Fruit fly (Drosophila melanogaster) whole organism, embryonic: ENCODE results near the gene CG17154.

Experiments
- Abd-B ChIP-seq: fragments of 200-800 bp; sonication (Bioruptor generic); optimal IDR thresholded peaks from 2 replicates; lab custom pipeline; 2018; ENCODE audit warnings: missing biosample characterization, mild to moderate bottlenecking, missing genetic modification characterization, moderate library complexity
- Aef1 ChIP-seq: fragments of 200-800 bp; sonication (Bioruptor generic); IDR thresholded peaks from 3 replicates; pipeline ENCODE4 v1.3.6; 2022; ENCODE audit warnings: missing biosample characterization, missing genetic modification characterization
- Asciz ChIP-seq: fragments of 200-800 bp; sonication (Bioruptor generic); optimal IDR thresholded peaks from 2 replicates; lab custom pipeline; 2017; ENCODE audit warnings: missing biosample characterization, mild to moderate bottlenecking, missing genetic modification characterization, missing genetic modification reagents
- Atf-2 ChIP-seq: fragments of 200-800 bp; sonication (Bioruptor generic); optimal IDR thresholded peaks from 2 replicates; lab custom pipeline; 2016; ENCODE audit warnings: missing biosample characterization, missing genetic modification characterization
- CG10274 ChIP-seq: fragments of 200-800 bp; sonication (Bioruptor generic); optimal IDR thresholded peaks from 3 replicates; lab custom pipeline; 2017; ENCODE audit warnings: missing biosample characterization, mild to moderate bottlenecking, missing genetic modification characterization
- CG11504 ChIP-seq: fragments of 200-800 bp; sonication (Bioruptor generic); optimal IDR thresholded peaks from 3 replicates; lab custom pipeline; 2019; ENCODE audit warnings: missing biosample characterization, mild to moderate bottlenecking, missing genetic modification characterization, moderate library complexity
- CG11723 ChIP-seq: fragments of 200-800 bp; sonication (Bioruptor generic); optimal IDR thresholded peaks from 2 replicates; lab custom pipeline; 2017; ENCODE audit warnings: missing biosample characterization, mild to moderate bottlenecking, missing genetic modification characterization
- CG12299 ChIP-seq: fragments of 200-800 bp; sonication (Bioruptor generic); optimal IDR thresholded peaks from 2 replicates; lab custom pipeline; 2018; ENCODE audit warnings: missing biosample characterization, mild to moderate bottlenecking, missing genetic modification characterization
- CG13894 ChIP-seq: fragments of 200-800 bp; sonication (Bioruptor generic); optimal IDR thresholded peaks from 3 replicates; lab custom pipeline; 2018; ENCODE audit warnings: missing biosample characterization, mild to moderate bottlenecking, missing genetic modification characterization, moderate library complexity
- CG14667 ChIP-seq: fragments of 200-800 bp; sonication (Bioruptor generic); IDR thresholded peaks from 2 replicates; pipeline ENCODE4 v1.3.6; 2022; ENCODE audit warnings: missing biosample characterization, missing genetic modification characterization
- CG15269 ChIP-seq: fragments of 200-800 bp; sonication (Bioruptor generic); optimal IDR thresholded peaks from 2 replicates; lab custom pipeline; 2018; ENCODE audit warnings: missing biosample characterization, mild to moderate bottlenecking, missing genetic modification characterization, moderate library complexity
- CG18262 ChIP-seq: fragments of 200-800 bp; optimal IDR thresholded peaks from 3 replicates; lab custom pipeline; 2019; ENCODE audit warnings: missing biosample characterization, mild to moderate bottlenecking, missing genetic modification characterization, moderate library complexity
- CG3065 ChIP-seq: fragments of 200-800 bp; sonication (Bioruptor generic); optimal IDR thresholded peaks from 2 replicates; lab custom pipeline; 2016; ENCODE audit warnings: missing biosample characterization, missing genetic modification characterization
- CG31388 ChIP-seq: fragments of 200-800 bp; sonication (Bioruptor generic); optimal IDR thresholded peaks from 2 replicates; lab custom pipeline; 2016; ENCODE audit warnings: missing biosample characterization, missing genetic modification characterization
- CG3163 ChIP-seq: fragments of 200-800 bp; sonication (Bioruptor generic); optimal IDR thresholded peaks from 3 replicates; lab custom pipeline; 2016; ENCODE audit warnings: missing biosample characterization, missing genetic modification characterization
- CG32532 ChIP-seq: fragments of 200-800 bp; sonication (Bioruptor generic); IDR thresholded peaks from 2 replicates; pipeline ENCODE4 v1.3.6; 2022; ENCODE audit warnings: missing biosample characterization, missing genetic modification characterization
- CG34376 ChIP-seq: fragments of 200-800 bp; sonication (Bioruptor generic); optimal IDR thresholded peaks from 2 replicates; lab custom pipeline; 2018; ENCODE audit warnings: missing biosample characterization, mild to moderate bottlenecking, missing genetic modification characterization
- CG4424 ChIP-seq: fragments of 200-800 bp; sonication (Bioruptor generic); optimal IDR thresholded peaks from 3 replicates; lab custom pipeline; 2016; ENCODE audit warnings: missing biosample characterization, missing genetic modification characterization
- CG4820 ChIP-seq: fragments of 200-800 bp; sonication (Bioruptor generic); optimal IDR thresholded peaks from 3 replicates; lab custom pipeline; 2016; ENCODE audit warnings: missing biosample characterization, missing genetic modification characterization
- CG5245 ChIP-seq: fragments of 200-800 bp; sonication (Bioruptor generic); optimal IDR thresholded peaks from 3 replicates; lab custom pipeline; 2016; ENCODE audit warnings: missing biosample characterization, missing genetic modification characterization
- CG6791 ChIP-seq: fragments of 200-800 bp; sonication (Bioruptor generic); IDR thresholded peaks from 3 replicates; pipeline ENCODE4 v1.3.6; 2022; ENCODE audit warnings: missing biosample characterization, missing genetic modification characterization; ENCODE audit not compliant: partially characterized antibody
- CG6813 ChIP-seq: fragments of 200-800 bp; sonication (Bioruptor generic); optimal IDR thresholded peaks from 2 replicates; lab custom pipeline; 2017; ENCODE audit warnings: missing biosample characterization, missing genetic modification characterization, mild to moderate bottlenecking, moderate library complexity, missing genetic modification reagents
- CG7556 ChIP-seq: fragments of 200-800 bp; sonication (Bioruptor generic); optimal IDR thresholded peaks from 2 replicates; lab custom pipeline; 2017; ENCODE audit warnings: missing biosample characterization, mild to moderate bottlenecking, missing genetic modification characterization
- CG8388 ChIP-seq: fragments of 200-800 bp; sonication (Bioruptor generic); optimal IDR thresholded peaks from 2 replicates; lab custom pipeline; 2019; ENCODE audit warnings: missing biosample characterization, mild to moderate bottlenecking, missing genetic modification characterization, moderate library complexity
- CoRest ChIP-seq: fragments of 200-800 bp; sonication (Bioruptor generic); optimal IDR thresholded peaks from 3 replicates; lab custom pipeline; 2018; ENCODE audit warnings: missing biosample characterization, mild to moderate bottlenecking, missing genetic modification characterization, moderate library complexity
- D19B ChIP-seq: fragments of 200-800 bp; sonication (Bioruptor generic); optimal IDR thresholded peaks from 2 replicates; lab custom pipeline; 2017; ENCODE audit warnings: missing biosample characterization, mild to moderate bottlenecking, missing genetic modification characterization
- Gsc ChIP-seq: fragments of 200-800 bp; sonication (Bioruptor generic); IDR thresholded peaks from 2 replicates; pipeline ENCODE4 v1.3.6; 2022; ENCODE audit warnings: missing biosample characterization, missing genetic modification characterization
- HLH54F ChIP-seq: fragments of 200-800 bp; sonication (Bioruptor generic); optimal IDR thresholded peaks from 3 replicates; lab custom pipeline; 2016; ENCODE audit warnings: missing biosample characterization, missing genetic modification characterization
- Hmx ChIP-seq: fragments of 200-800 bp; sonication (Bioruptor generic); optimal IDR thresholded peaks from 2 replicates; lab custom pipeline; 2016; ENCODE audit warnings: missing biosample characterization, missing genetic modification characterization
- Hr3 ChIP-seq: fragments of 200-800 bp; sonication (Bioruptor generic); optimal IDR thresholded peaks from 3 replicates; lab custom pipeline; 2016; ENCODE audit warnings: missing biosample characterization, missing genetic modification characterization
- MTF-1 ChIP-seq: fragments of 200-800 bp; sonication (Bioruptor generic); optimal IDR thresholded peaks from 2 replicates; lab custom pipeline; 2018; ENCODE audit warnings: missing biosample characterization, mild to moderate bottlenecking, missing genetic modification characterization, borderline replicate concordance
- Mrtf ChIP-seq: fragments of 200-800 bp; sonication (Bioruptor generic); IDR thresholded peaks from 3 replicates; pipeline ENCODE4 v1.3.6; 2022; ENCODE audit warnings: missing biosample characterization, missing genetic modification characterization
- Myb ChIP-seq: fragments of 200-800 bp; sonication (Bioruptor generic); optimal IDR thresholded peaks from 2 replicates; lab custom pipeline; 2016; ENCODE audit warnings: missing biosample characterization, missing genetic modification characterization
- NC2β ChIP-seq: fragments of 200-800 bp; sonication (Bioruptor generic); optimal IDR thresholded peaks from 2 replicates; lab custom pipeline; 2016; ENCODE audit warnings: missing biosample characterization, missing genetic modification characterization
- Nf-YC ChIP-seq: fragments of 200-800 bp; optimal IDR thresholded peaks from 3 replicates; lab custom pipeline; 2019; ENCODE audit warnings: missing biosample characterization, mild to moderate bottlenecking, missing genetic modification characterization, moderate library complexity
- Tbp ChIP-seq: fragments of >200 bp; optimal IDR thresholded peaks from 2 replicates; lab custom pipeline; 2018; ENCODE audit warnings: missing biosample characterization, missing genetic modification characterization
- ara ChIP-seq: fragments of 200-800 bp; sonication (Bioruptor generic); IDR thresholded peaks from 2 replicates; pipeline ENCODE4 v1.3.6; 2022; ENCODE audit warnings: missing biosample characterization, missing genetic modification characterization
- ase ChIP-seq: fragments of 200-800 bp; sonication (Bioruptor generic); IDR thresholded peaks from 3 replicates; pipeline ENCODE4 v1.3.6; 2022; ENCODE audit warnings: missing biosample characterization, missing genetic modification characterization
- chinmo ChIP-seq: fragments of 200-800 bp; sonication (Bioruptor generic); IDR thresholded peaks from 4 replicates; pipeline ENCODE4 v1.3.6; 2022; ENCODE audit warnings: missing biosample characterization, missing genetic modification characterization; ENCODE audit not compliant: partially characterized antibody
- crp ChIP-seq, 2 experiments: fragments of 200-800 bp; sonication (Bioruptor generic); optimal IDR thresholded peaks; 2 replicates in 1 of 2; 3 replicates in 1 of 2; lab custom pipeline; 2017; ENCODE audit warnings: missing biosample characterization in 2 of 2, missing genetic modification characterization in 2 of 2, mild to moderate bottlenecking in 1 of 2, moderate library complexity in 1 of 2
- dati ChIP-seq: fragments of 200-800 bp; sonication (Bioruptor generic); IDR thresholded peaks from 2 replicates; pipeline ENCODE4 v1.3.6; 2022; ENCODE audit warnings: missing biosample characterization, missing genetic modification characterization
- disco-r ChIP-seq: fragments of 200-800 bp; sonication (Bioruptor generic); optimal IDR thresholded peaks from 2 replicates; lab custom pipeline; 2016; ENCODE audit warnings: missing biosample characterization, missing genetic modification characterization
- dm ChIP-seq: fragments of 200-800 bp; sonication (Bioruptor generic); optimal IDR thresholded peaks from 3 replicates; lab custom pipeline; 2016; ENCODE audit warnings: missing biosample characterization, missing genetic modification characterization
- ftz-f1 ChIP-seq: fragments of 200-800 bp; sonication (Bioruptor generic); optimal IDR thresholded peaks from 2 replicates; lab custom pipeline; 2016; ENCODE audit warnings: missing biosample characterization, missing genetic modification characterization
- ham ChIP-seq: fragments of 200-800 bp; sonication (Bioruptor generic); IDR thresholded peaks from 2 replicates; pipeline ENCODE4 v1.3.6; 2022; ENCODE audit warnings: missing biosample characterization, missing genetic modification characterization
- mld ChIP-seq: fragments of 200-800 bp; sonication (Bioruptor generic); IDR thresholded peaks from 3 replicates; pipeline ENCODE4 v1.3.6; 2022; ENCODE audit warnings: missing biosample characterization, missing genetic modification characterization; ENCODE audit not compliant: partially characterized antibody
- nerfin-2 ChIP-seq: fragments of 200-800 bp; sonication (Bioruptor generic); IDR thresholded peaks from 2 replicates; pipeline ENCODE4 v1.3.6; 2022; ENCODE audit warnings: missing biosample characterization, missing genetic modification characterization; ENCODE audit not compliant: partially characterized antibody
- pfk ChIP-seq: fragments of 200-800 bp; sonication (Bioruptor generic); optimal IDR thresholded peaks from 2 replicates; lab custom pipeline; 2018; ENCODE audit warnings: missing biosample characterization, mild to moderate bottlenecking, missing genetic modification characterization, moderate library complexity
- stc ChIP-seq: fragments of 200-800 bp; sonication (Bioruptor generic); IDR thresholded peaks from 2 replicates; pipeline ENCODE4 v1.3.6; 2022; ENCODE audit warnings: missing biosample characterization, missing genetic modification characterization
- trh ChIP-seq: fragments of 200-800 bp; sonication (Bioruptor generic); optimal IDR thresholded peaks from 2 replicates; lab custom pipeline; 2016; ENCODE audit warnings: missing biosample characterization, missing genetic modification characterization
- zen2 ChIP-seq: fragments of 200-800 bp; sonication (Bioruptor generic); IDR thresholded peaks from 3 replicates; pipeline ENCODE4 v1.3.6; 2022; ENCODE audit warnings: missing biosample characterization, missing genetic modification characterization; ENCODE audit not compliant: partially characterized antibody

Gene CG17154

dm6 chr3L:12131918-12132317, 43.5 kb downstream of the CG17154 start, which contains the start of gene DEF8 (continued):
- peak; percentile 4 for TF ChIP-seq Myb (GFP tag; lab: Kevin White, UChicago)
- no peak for TF ChIP-seq Abd-B (GFP tag; lab: Kevin White, UChicago)
- TF ChIP-seq CG8388 (GFP tag; lab: Kevin White, UChicago), result peak; percentile 77
- TF ChIP-seq ham (GFP tag; lab: Robert Waterston, UW), result no peak
- TF ChIP-seq disco-r (GFP tag; lab: Kevin White, UChicago), result no peak
- peak; percentile 28 for TF ChIP-seq HLH54F (GFP tag; lab: Kevin White, UChicago)
- peak; percentile 31 for TF ChIP-seq trh (GFP tag; lab: Kevin White, UChicago)
- TF ChIP-seq ase (GFP tag; lab: Robert Waterston, UW), result peak; percentile 90
- TF ChIP-seq stc (GFP tag; lab: Robert Waterston, UW), result peak; percentile 91
- peak; percentile 71 for TF ChIP-seq CG4820 (GFP tag; lab: Kevin White, UChicago)
- no peak for TF ChIP-seq Tbp (GFP tag; lab: Kevin White, UChicago)
- peak; percentile 63 for TF ChIP-seq dm
- TF ChIP-seq nerfin-2 (GFP tag; lab: Robert Waterston, UW), result no peak
- TF ChIP-seq pfk, result no peak
- TF ChIP-seq CG3163 (GFP tag; lab: Kevin White, UChicago), result peak; percentile 35
- TF ChIP-seq CG18262 (tag; lab: Kevin White, UChicago), result peak; percentile 90
- peak; percentile 44 for TF ChIP-seq MTF-1 (GFP tag; lab: Kevin White, UChicago)
- TF ChIP-seq NC2β, result peak; percentile 36
- no peak for TF ChIP-seq Gsc (GFP tag; lab: Robert Waterston, UW)
- TF ChIP-seq Asciz, result peak; percentile 78
- TF ChIP-seq Hmx (GFP tag; lab: Kevin White, UChicago), result no peak
- peak; percentile 52; the same call in 1 of the 2 replicates for TF ChIP-seq ara
- TF ChIP-seq Mrtf, result peak; percentile 55; the same call in 2 of the 3 replicates
- peak; percentile 73 for TF ChIP-seq Nf-YC (tag; lab: Kevin White, UChicago)
- peak; percentile 85 for TF ChIP-seq CG32532 (GFP tag; lab: Robert Waterston, UW)
- TF ChIP-seq CG11504 (tag; lab: Kevin White, UChicago), result peak; percentile 92
- TF ChIP-seq CG4424 (GFP tag; lab: Kevin White, UChicago), result peak; percentile 81
- TF ChIP-seq CG31388 (GFP tag; lab: Kevin White, UChicago), result no peak
- peak; percentile 90 for TF ChIP-seq chinmo (GFP tag; lab: Robert Waterston, UW)
- TF ChIP-seq mld (GFP tag; lab: Robert Waterston, UW), result no peak
- peak; percentile 78 for TF ChIP-seq CG12299 (tag; lab: Kevin White, UChicago)
- peak; percentile 77 for TF ChIP-seq Aef1 (GFP tag; lab: Robert Waterston, UW)
- no peak for TF ChIP-seq CG13894 (tag; lab: Kevin White, UChicago)
- peak; percentile 68 for TF ChIP-seq CG11723
- TF ChIP-seq Atf-2 (GFP tag; lab: Kevin White, UChicago), result peak; percentile 13
- TF ChIP-seq CG10274 (GFP tag; lab: Kevin White, UChicago), result no peak
- TF ChIP-seq CG6813, result peak; percentile 73
- no peak for TF ChIP-seq D19B (GFP tag; lab: Kevin White, UChicago)
- no peak for TF ChIP-seq CG6791 (GFP tag; lab: Robert Waterston, UW)
- peak; percentile 92 for TF ChIP-seq CG15269 (tag; lab: Kevin White, UChicago)
- no peak for TF ChIP-seq zen2 (GFP tag; lab: Robert Waterston, UW)
- peak; percentile 73 for TF ChIP-seq CG5245 (GFP tag; lab: Kevin White, UChicago)
- TF ChIP-seq ftz-f1 (GFP tag; lab: Kevin White, UChicago), result peak; percentile 94
- peak; percentile 80 for TF ChIP-seq CG7556
- peak; percentile 90 for TF ChIP-seq CoRest (tag; lab: Kevin White, UChicago)
- TF ChIP-seq crp (GFP tag; optimal IDR thresholded peaks at IDR 0.05; lab: Kevin White, UChicago), result peak in 1 of 2 experiments; percentile 40
- TF ChIP-seq CG34376, result peak; percentile 11
- peak; percentile 71 for TF ChIP-seq CG3065
- TF ChIP-seq dati, result peak; percentile 83
- TF ChIP-seq CG14667 (GFP tag; lab: Robert Waterston, UW), result peak; percentile 54; the same call in 1 of the 2 replicates
- peak; percentile 86 for TF ChIP-seq Hr3 (GFP tag; lab: Kevin White, UChicago)
